Worm (Caenorhabditis elegans): ENCODE measurements around the gene prdx-2.
A peak's percentile ranks its signal among the peaks of the same experiment; 100 is the strongest.

The prdx-2 gene

ce11 chrII:5389831-5390323 is 11.9 kb downstream of the prdx-2 start, which contains the start of gene ndx-6:
Gene ndx-6, minus strand, starts transcription at chrII:5389881.
- TF ChIP-seq lir-3 (tag; optimal IDR thresholded peaks at IDR 0.05), result no peak
- TF ChIP-seq daf-8 (GFP tag; IDR thresholded peaks at IDR 0.05), result no peak
- TF ChIP-seq ztf-11 (tag; optimal IDR thresholded peaks at IDR 0.05), result no peak
- peak; percentile 61 for TF ChIP-seq dmd-6 (GFP tag; IDR thresholded peaks at IDR 0.05)
- no peak for TF ChIP-seq nhr-237 (tag; optimal IDR thresholded peaks at IDR 0.05)
- no peak for TF ChIP-seq nhr-111 (GFP tag; optimal IDR thresholded peaks at IDR 0.05)
- no peak for TF ChIP-seq lin-39 (tag; optimal IDR thresholded peaks at IDR 0.05)
- TF ChIP-seq aly-2 (tag; optimal IDR thresholded peaks at IDR 0.05), result no peak
- peak; percentile 85 for TF ChIP-seq dve-1 (tag; optimal IDR thresholded peaks at IDR 0.05; ENCODE audit: insufficient read depth)
- peak; percentile 62; the same call in 1 of the 2 replicates for TF ChIP-seq arid-1 (GFP tag; conservative IDR thresholded peaks at IDR 0.05)
- TF ChIP-seq nhr-102 (tag; optimal IDR thresholded peaks at IDR 0.05), result peak; percentile 74
- TF ChIP-seq madf-9 (GFP tag; conservative IDR thresholded peaks at IDR 0.05), result peak; percentile 35; the same call in 1 of the 2 replicates
- TF ChIP-seq gei-8 (GFP tag; optimal IDR thresholded peaks at IDR 0.05), result no peak
- TF ChIP-seq nhr-28 (tag; optimal IDR thresholded peaks at IDR 0.05), result peak; percentile 49
- peak; percentile 53; the same call in 1 of the 2 replicates for TF ChIP-seq daf-19 (GFP tag; conservative IDR thresholded peaks at IDR 0.05)
- TF ChIP-seq zfp-3 (GFP tag; conservative IDR thresholded peaks at IDR 0.05), result peak; percentile 60; the same call in 1 of the 2 replicates
- TF ChIP-seq unc-39 (tag; optimal IDR thresholded peaks at IDR 0.05), result no peak
- no peak for TF ChIP-seq zip-11 (GFP tag; IDR thresholded peaks at IDR 0.05)
- TF ChIP-seq F37D6.2 (tag; optimal IDR thresholded peaks at IDR 0.05), result peak; percentile 31
- TF ChIP-seq nhr-11 (tag; optimal IDR thresholded peaks at IDR 0.05), result peak; percentile 71
- TF ChIP-seq sdz-12 (GFP tag; optimal IDR thresholded peaks at IDR 0.05), result no peak
- no peak for TF ChIP-seq ZK337.2 (GFP tag; IDR thresholded peaks at IDR 0.05)
- TF ChIP-seq unc-62 (GFP tag; optimal IDR thresholded peaks at IDR 0.05 in 1 of 2), result peak in 1 of 2 experiments; percentile 89
- no peak for TF ChIP-seq unc-62 (tag; optimal IDR thresholded peaks at IDR 0.05)
- no peak for TF ChIP-seq Y48G9A.11 (GFP tag; IDR thresholded peaks at IDR 0.05)
- 0 out of 2 replicates have a peak, but pooled peaks have one; percentile 23 for TF ChIP-seq ctbp-1 (GFP tag; IDR thresholded peaks at IDR 0.05)
- no peak for TF ChIP-seq attf-4 (tag; optimal IDR thresholded peaks at IDR 0.05)
- peak; percentile 83 for TF ChIP-seq T20F7.1 (GFP tag; optimal IDR thresholded peaks at IDR 0.05)
- no peak for TF ChIP-seq nhr-10 (tag; optimal IDR thresholded peaks at IDR 0.05)
- TF ChIP-seq dmd-9 (GFP tag; IDR thresholded peaks at IDR 0.05), result 0 out of 2 replicates have a peak, but pooled peaks have one; percentile 42
- TF ChIP-seq egl-43 (GFP tag; IDR thresholded peaks at IDR 0.05), result peak; percentile 24; the same call in 1 of the 2 replicates
- peak; percentile 18 for TF ChIP-seq spr-3 (GFP tag; optimal IDR thresholded peaks at IDR 0.05)
- no peak for TF ChIP-seq tag-97 (GFP tag; IDR thresholded peaks at IDR 0.05)
- peak; percentile 66 for TF ChIP-seq hlh-30 (tag; optimal IDR thresholded peaks at IDR 0.05; ENCODE audit: insufficient read depth)
- peak; percentile 86 for TF ChIP-seq lin-38 (GFP tag; IDR thresholded peaks at IDR 0.05)
- no peak for TF ChIP-seq R02D3.7 (tag; optimal IDR thresholded peaks at IDR 0.05)
- no peak for TF ChIP-seq ceh-32 (tag; optimal IDR thresholded peaks at IDR 0.05; ENCODE audit: poor library complexity)
- no peak for TF ChIP-seq lin-1 (GFP tag; IDR thresholded peaks at IDR 0.05)
- TF ChIP-seq hmg-1.1 (GFP tag; IDR thresholded peaks at IDR 0.05), result peak; percentile 71
- no peak for TF ChIP-seq ceh-62 (tag; optimal IDR thresholded peaks at IDR 0.05)
- no peak for TF ChIP-seq ces-1 (GFP tag; optimal IDR thresholded peaks at IDR 0.05)
- TF ChIP-seq daf-16 (GFP tag; optimal IDR thresholded peaks at IDR 0.05), result no peak
- TF ChIP-seq daf-16 (tag; optimal IDR thresholded peaks at IDR 0.05), result peak; percentile 47
- no peak for TF ChIP-seq ZK546.5 (tag; optimal IDR thresholded peaks at IDR 0.05)
- TF ChIP-seq mxl-2 (GFP tag; conservative IDR thresholded peaks at IDR 0.05), result no peak
- TF ChIP-seq daf-12 (tag; optimal IDR thresholded peaks at IDR 0.05), result no peak
- peak; percentile 67 for TF ChIP-seq nhr-48 (tag; optimal IDR thresholded peaks at IDR 0.05)
- TF ChIP-seq madf-5 (GFP tag; IDR thresholded peaks at IDR 0.05), result no peak
- TF ChIP-seq ceh-82 (tag; optimal IDR thresholded peaks at IDR 0.05), result no peak
- no peak for TF ChIP-seq F10B5.3 (tag; optimal IDR thresholded peaks at IDR 0.05)
- peak; percentile 51 for TF ChIP-seq duxl-1 (tag; optimal IDR thresholded peaks at IDR 0.05; ENCODE audit: poor library complexity)

All from whole organism, L4 larva.